Fruit fly (Drosophila melanogaster) whole organism, embryonic: ENCODE measurements around the gene srp.

Experiments used
- Antp ChIP-seq: fragments of 200-800 bp; sonication (Bioruptor generic); optimal IDR thresholded peaks from 3 replicates; lab custom pipeline; 2016; ENCODE audit warnings: missing biosample characterization, missing genetic modification characterization
- B-H2 ChIP-seq: fragments of 200-800 bp; sonication (Bioruptor generic); optimal IDR thresholded peaks from 2 replicates; lab custom pipeline; 2018; ENCODE audit warnings: missing biosample characterization, mild to moderate bottlenecking, missing genetic modification characterization
- BEAF-32 ChIP-seq: fragments of 200-800 bp; sonication (Bioruptor generic); optimal IDR thresholded peaks from 3 replicates; lab custom pipeline; 2017; ENCODE audit warnings: missing biosample characterization, missing genetic modification characterization, mild to moderate bottlenecking, moderate library complexity, missing genetic modification reagents
- Blimp-1 ChIP-seq: fragments of 200-800 bp; sonication (Bioruptor generic); optimal IDR thresholded peaks from 3 replicates; lab custom pipeline; 2018; ENCODE audit warnings: missing biosample characterization, missing genetic modification characterization, mild to moderate bottlenecking, moderate library complexity, missing genetic modification reagents
- CG10209 ChIP-seq: fragments of 200-800 bp; sonication (Bioruptor generic); optimal IDR thresholded peaks from 3 replicates; lab custom pipeline; 2017; ENCODE audit warnings: missing biosample characterization, mild to moderate bottlenecking, missing genetic modification characterization, missing genetic modification reagents
- CG10462 ChIP-seq: fragments of 200-800 bp; sonication (Bioruptor generic); optimal IDR thresholded peaks from 2 replicates; lab custom pipeline; 2016; ENCODE audit warnings: missing biosample characterization, missing genetic modification characterization
- CG10979 ChIP-seq: fragments of 200-800 bp; sonication (Bioruptor generic); optimal IDR thresholded peaks from 2 replicates; lab custom pipeline; 2018; ENCODE audit warnings: missing biosample characterization, mild to moderate bottlenecking, missing genetic modification characterization, moderate library complexity
- CG11723 ChIP-seq: fragments of 200-800 bp; sonication (Bioruptor generic); optimal IDR thresholded peaks from 2 replicates; lab custom pipeline; 2017; ENCODE audit warnings: missing biosample characterization, mild to moderate bottlenecking, missing genetic modification characterization
- CG18476 ChIP-seq: fragments of 200-800 bp; sonication (Bioruptor generic); optimal IDR thresholded peaks from 2 replicates; lab custom pipeline; 2016; ENCODE audit warnings: missing biosample characterization, mild to moderate bottlenecking, missing genetic modification characterization
- CG18764 ChIP-seq: fragments of 200-800 bp; sonication (Bioruptor generic); optimal IDR thresholded peaks from 3 replicates; lab custom pipeline; 2016; ENCODE audit warnings: missing biosample characterization, missing genetic modification characterization
- CG30403 ChIP-seq: fragments of 200-800 bp; sonication (Bioruptor generic); optimal IDR thresholded peaks from 3 replicates; lab custom pipeline; 2016; ENCODE audit warnings: missing biosample characterization, missing genetic modification characterization
- CG31388 ChIP-seq: fragments of 200-800 bp; sonication (Bioruptor generic); optimal IDR thresholded peaks from 2 replicates; lab custom pipeline; 2016; ENCODE audit warnings: missing biosample characterization, missing genetic modification characterization
- CG3407 ChIP-seq: fragments of 200-800 bp; sonication (Bioruptor generic); optimal IDR thresholded peaks from 2 replicates; lab custom pipeline; 2018; ENCODE audit warnings: missing biosample characterization, mild to moderate bottlenecking, missing genetic modification characterization
- CG4328 ChIP-seq: fragments of 200-800 bp; sonication (Bioruptor generic); optimal IDR thresholded peaks from 3 replicates; lab custom pipeline; 2017; ENCODE audit warnings: missing biosample characterization, missing genetic modification reagents, missing genetic modification characterization
- CG7786 ChIP-seq: fragments of 200-800 bp; sonication (Bioruptor generic); optimal IDR thresholded peaks from 2 replicates; lab custom pipeline; 2016; ENCODE audit warnings: missing biosample characterization, missing genetic modification characterization
- CG7928 ChIP-seq: fragments of 200-800 bp; sonication (Bioruptor generic); optimal IDR thresholded peaks from 2 replicates; lab custom pipeline; 2017; ENCODE audit warnings: missing biosample characterization, mild to moderate bottlenecking, missing genetic modification characterization
- CG8290 ChIP-seq, 3 experiments: fragments of 200-800 bp; sonication (Bioruptor generic); optimal IDR thresholded peaks; 2 replicates each; lab custom pipeline; 2016 to 2019; ENCODE audit warnings: missing biosample characterization in 3 of 3, missing genetic modification characterization in 3 of 3, mild to moderate bottlenecking in 2 of 3, moderate library complexity in 1 of 3
- CG9609 ChIP-seq: fragments of 200-800 bp; sonication (Bioruptor generic); optimal IDR thresholded peaks from 3 replicates; lab custom pipeline; 2016; ENCODE audit warnings: missing biosample characterization, missing genetic modification characterization
- CG9727 ChIP-seq: fragments of 200-800 bp; sonication (Bioruptor generic); optimal IDR thresholded peaks from 3 replicates; lab custom pipeline; 2017; ENCODE audit warnings: missing biosample characterization, mild to moderate bottlenecking, missing genetic modification characterization
- CG9797 ChIP-seq: fragments of 200-800 bp; sonication (Bioruptor generic); optimal IDR thresholded peaks from 3 replicates; lab custom pipeline; 2018; ENCODE audit warnings: missing biosample characterization, mild to moderate bottlenecking, missing genetic modification characterization
- D19A ChIP-seq: fragments of 200-800 bp; optimal IDR thresholded peaks from 3 replicates; lab custom pipeline; 2019; ENCODE audit warnings: missing biosample characterization, mild to moderate bottlenecking, missing genetic modification characterization, moderate library complexity
- Doc2 ChIP-seq: fragments of 200-800 bp; sonication (Bioruptor generic); IDR thresholded peaks from 2 replicates; pipeline ENCODE4 v1.3.6; 2022; ENCODE audit warnings: missing biosample characterization, missing genetic modification characterization
- E2f2 ChIP-seq: fragments of 200-800 bp; sonication (Bioruptor generic); IDR thresholded peaks from 2 replicates; pipeline ENCODE4 v1.3.6; 2022; ENCODE audit warnings: missing biosample characterization, missing genetic modification characterization
- Eip74EF ChIP-seq, 2 experiments: fragments of 200-800 bp in 1 of 2; fragments of >200 bp in 1 of 2; sonication (Bioruptor generic) in 1 of 2; optimal IDR thresholded peaks; 2 replicates each; lab custom pipeline; 2017 to 2019; ENCODE audit warnings: missing biosample characterization in 2 of 2, missing genetic modification characterization in 2 of 2, mild to moderate bottlenecking in 1 of 2, moderate library complexity in 1 of 2
- Fer1 ChIP-seq: fragments of 200-800 bp; sonication (Bioruptor generic); optimal IDR thresholded peaks from 2 replicates; lab custom pipeline; 2017; ENCODE audit warnings: missing biosample characterization, mild to moderate bottlenecking, missing genetic modification characterization
- Gug ChIP-seq: fragments of 200-800 bp; sonication (Bioruptor generic); IDR thresholded peaks from 4 replicates; pipeline ENCODE4 v1.3.6; 2022; ENCODE audit warnings: missing biosample characterization, missing genetic modification characterization
- H2.0 ChIP-seq: fragments of 200-800 bp; sonication (Bioruptor generic); IDR thresholded peaks from 2 replicates; pipeline ENCODE4 v1.3.6; 2022; ENCODE audit warnings: missing biosample characterization, missing genetic modification characterization
- HHEX ChIP-seq: fragments of 200-800 bp; sonication (Bioruptor generic); optimal IDR thresholded peaks from 3 replicates; lab custom pipeline; 2017; ENCODE audit warnings: missing biosample characterization, mild to moderate bottlenecking, missing genetic modification characterization, missing genetic modification reagents
- Hr3 ChIP-seq: fragments of 200-800 bp; sonication (Bioruptor generic); optimal IDR thresholded peaks from 3 replicates; lab custom pipeline; 2016; ENCODE audit warnings: missing biosample characterization, missing genetic modification characterization
- Hr78 ChIP-seq, 2 experiments: fragments of 200-800 bp in 1 of 2; fragments of >200 bp in 1 of 2; sonication (Bioruptor generic) in 1 of 2; optimal IDR thresholded peaks; 2 replicates each; lab custom pipeline; 2017 to 2019; ENCODE audit warnings: missing biosample characterization in 2 of 2, missing genetic modification characterization in 2 of 2, mild to moderate bottlenecking in 1 of 2, moderate library complexity in 1 of 2
- Nf-YA ChIP-seq: fragments of 200-800 bp; sonication (Bioruptor generic); IDR thresholded peaks from 2 replicates; pipeline ENCODE4 v1.3.6; 2022; ENCODE audit warnings: missing biosample characterization, missing genetic modification characterization
- Rx ChIP-seq: fragments of 200-800 bp; sonication (Bioruptor generic); IDR thresholded peaks from 2 replicates; pipeline ENCODE4 v1.3.6; 2022; ENCODE audit warnings: missing biosample characterization, missing genetic modification characterization
- Usf ChIP-seq: fragments of 200-800 bp; sonication (Bioruptor generic); optimal IDR thresholded peaks from 2 replicates; lab custom pipeline; 2017; ENCODE audit warnings: missing genotype, missing biosample characterization, missing genetic modification characterization
- az2 ChIP-seq: fragments of 200-800 bp; sonication (Bioruptor generic); optimal IDR thresholded peaks from 3 replicates; lab custom pipeline; 2016; ENCODE audit warnings: missing biosample characterization, missing genetic modification characterization
- cato ChIP-seq: fragments of 200-800 bp; sonication (Bioruptor generic); optimal IDR thresholded peaks from 2 replicates; lab custom pipeline; 2016; ENCODE audit warnings: missing biosample characterization, missing genetic modification characterization, borderline replicate concordance
- chif ChIP-seq, 2 experiments: fragments of 200-800 bp; sonication (Bioruptor generic); optimal IDR thresholded peaks; 3 replicates each; lab custom pipeline; 2016; ENCODE audit warnings: missing biosample characterization in 2 of 2, missing genetic modification characterization in 2 of 2
- dpn ChIP-seq, 2 experiments: fragments of 200-800 bp; sonication (Bioruptor generic); optimal IDR thresholded peaks; 3 replicates each; lab custom pipeline; 2016; ENCODE audit warnings: missing biosample characterization in 2 of 2, missing genetic modification characterization in 2 of 2
- ems ChIP-seq: fragments of 200-800 bp; sonication (Bioruptor generic); optimal IDR thresholded peaks from 3 replicates; lab custom pipeline; 2016; ENCODE audit warnings: missing biosample characterization, missing genetic modification characterization
- fru ChIP-seq: fragments of >200 bp; optimal IDR thresholded peaks from 2 replicates; lab custom pipeline; 2017
- fu2 ChIP-seq: fragments of 200-800 bp; sonication (Bioruptor generic); optimal IDR thresholded peaks from 2 replicates; lab custom pipeline; 2016; ENCODE audit warnings: missing biosample characterization, missing genetic modification characterization
- grau ChIP-seq: fragments of 200-800 bp; optimal IDR thresholded peaks from 3 replicates; lab custom pipeline; 2019; ENCODE audit warnings: missing biosample characterization, mild to moderate bottlenecking, missing genetic modification characterization, moderate library complexity
- grn ChIP-seq: fragments of 200-800 bp; sonication (Bioruptor generic); optimal IDR thresholded peaks from 3 replicates; lab custom pipeline; 2017; ENCODE audit warnings: missing biosample characterization, missing genetic modification characterization
- gro ChIP-seq: fragments of 200-800 bp; sonication (Bioruptor generic); optimal IDR thresholded peaks from 2 replicates; lab custom pipeline; 2016; ENCODE audit warnings: missing biosample characterization, missing genetic modification characterization
- gsb ChIP-seq: fragments of 200-800 bp; sonication (Bioruptor generic); IDR thresholded peaks from 2 replicates; pipeline ENCODE4 v1.3.6; 2022; ENCODE audit warnings: missing biosample characterization, missing genetic modification characterization
- maf-S ChIP-seq: fragments of 200-800 bp; sonication (Bioruptor generic); optimal IDR thresholded peaks from 2 replicates; lab custom pipeline; 2016; ENCODE audit warnings: missing biosample characterization, missing genetic modification characterization
- mirr ChIP-seq: fragments of 200-800 bp; sonication (Bioruptor generic); optimal IDR thresholded peaks from 3 replicates; lab custom pipeline; 2018; ENCODE audit warnings: missing biosample characterization, mild to moderate bottlenecking, missing genetic modification characterization
- tin ChIP-seq: fragments of 200-800 bp; sonication (Bioruptor generic); optimal IDR thresholded peaks from 3 replicates; lab custom pipeline; 2016; ENCODE audit warnings: missing biosample characterization, missing genetic modification characterization
- tio ChIP-seq: fragments of 200-800 bp; sonication (Bioruptor generic); optimal IDR thresholded peaks from 2 replicates; lab custom pipeline; 2017; ENCODE audit warnings: missing biosample characterization, missing genetic modification characterization, inconsistent platforms
- usp ChIP-seq: fragments of >200 bp; optimal IDR thresholded peaks from 2 replicates; lab custom pipeline; 2017; ENCODE audit warnings: missing biosample characterization, missing genetic modification characterization
- zfh2 ChIP-seq: fragments of 200-800 bp; sonication (Bioruptor generic); optimal IDR thresholded peaks from 2 replicates; lab custom pipeline; 2016; ENCODE audit warnings: missing biosample characterization, missing genetic modification characterization

Gene srp

DNA sequence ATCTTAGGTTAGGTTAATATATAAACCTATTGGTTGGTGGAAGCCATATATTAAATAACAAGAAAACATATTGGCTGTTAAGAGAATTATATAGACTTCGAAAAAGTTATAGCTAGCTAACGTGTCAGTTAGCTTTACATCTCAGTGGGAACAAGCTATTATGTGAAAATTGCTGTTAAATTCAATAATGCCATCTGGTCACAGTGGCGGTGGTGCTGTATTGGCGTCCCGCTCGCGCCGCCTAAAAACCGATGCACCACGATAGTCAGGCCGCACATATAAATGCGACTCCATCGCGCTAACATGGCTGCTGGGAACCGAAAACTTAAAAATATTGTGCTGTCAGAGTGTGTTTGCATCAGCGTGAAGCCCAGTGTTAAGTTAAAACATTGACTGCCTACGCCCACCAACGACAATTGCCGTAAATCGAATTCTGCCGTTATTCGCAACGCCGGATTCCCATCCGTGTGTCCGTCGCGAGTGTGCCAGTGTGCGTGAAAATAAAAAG, 12.9 kb upstream of the srp start, which contains the start of gene Hel89B (continued):
- TF ChIP-seq CG10462 (GFP tag; lab: Kevin White, UChicago) (peak; percentile 33), Blimp-1 (peak; percentile 47), maf-S (GFP tag; lab: Kevin White, UChicago) (peak; percentile 43), CG30403 (GFP tag; lab: Kevin White, UChicago) (peak; percentile 79), Hr78 (GFP tag; optimal IDR thresholded peaks at IDR 0.05; lab: Kevin White, UChicago) (peak in 1 of 2 experiments; percentile 61), cato (GFP tag; lab: Kevin White, UChicago) (peak; percentile 46), CG7928 (GFP tag; lab: Kevin White, UChicago) (peak; percentile 12), CG9609 (GFP tag; lab: Kevin White, UChicago) (peak; percentile 66), tin (GFP tag; lab: Kevin White, UChicago) (peak; percentile 63), HHEX (GFP tag; lab: Kevin White, UChicago) (peak; percentile 9), fru (lab: Kevin White, UChicago) (no peak), Hr3 (GFP tag; lab: Kevin White, UChicago) (peak; percentile 73), Usf (GFP tag; lab: Kevin White, UChicago) (peak; percentile 37), Rx (GFP tag; lab: Robert Waterston, UW) (no peak), tio (GFP tag; lab: Kevin White, UChicago) (peak; percentile 68), Doc2 (GFP tag; lab: Robert Waterston, UW) (no peak), mirr (no peak), H2.0 (no peak), ems (peak; percentile 53), Antp (GFP tag; lab: Kevin White, UChicago) (peak; percentile 50), CG8290 (GFP tag; optimal IDR thresholded peaks at IDR 0.05; lab: Kevin White, UChicago) (peak; percentile 29), CG8290 (tag; optimal IDR thresholded peaks at IDR 0.05; lab: Kevin White, UChicago) (peak in 1 of 2 experiments; percentile 33), grn (no peak), CG9727 (peak; percentile 19), CG10209 (GFP tag; lab: Kevin White, UChicago) (peak; percentile 40), dpn (GFP tag; optimal IDR thresholded peaks at IDR 0.05; lab: Kevin White, UChicago) (peak; percentile 66 to 67), Fer1 (peak; percentile 26), CG3407 (GFP tag; lab: Kevin White, UChicago) (peak; percentile 2), Eip74EF (GFP tag; optimal IDR thresholded peaks at IDR 0.05; lab: Kevin White, UChicago) (no peak), chif (GFP tag; optimal IDR thresholded peaks at IDR 0.05; lab: Kevin White, UChicago) (peak; percentile 52 to 74), CG4328 (GFP tag; lab: Kevin White, UChicago) (no peak), usp (GFP tag; lab: Kevin White, UChicago) (no peak), CG18764 (GFP tag; lab: Kevin White, UChicago) (peak; percentile 51), gro (peak; percentile 51), az2 (peak; percentile 71), grau (tag; lab: Kevin White, UChicago) (peak; percentile 70), BEAF-32 (GFP tag; lab: Kevin White, UChicago) (peak; percentile 95), E2f2 (GFP tag; lab: Robert Waterston, UW) (no peak), CG7786 (GFP tag; lab: Kevin White, UChicago) (peak; percentile 65), D19A (tag; lab: Kevin White, UChicago) (no peak), fu2 (GFP tag; lab: Kevin White, UChicago) (peak; percentile 34), CG9797 (GFP tag; lab: Kevin White, UChicago) (peak; percentile 90), CG10979 (tag; lab: Kevin White, UChicago) (peak; percentile 45), CG11723 (GFP tag; lab: Kevin White, UChicago) (peak; percentile 17), CG18476 (GFP tag; lab: Kevin White, UChicago) (peak; percentile 56), CG31388 (GFP tag; lab: Kevin White, UChicago) (peak; percentile 24), Nf-YA (GFP tag; lab: Robert Waterston, UW) (no peak), B-H2 (GFP tag; lab: Kevin White, UChicago) (peak; percentile 66), gsb (GFP tag; lab: Robert Waterston, UW) (no peak), zfh2 (GFP tag; lab: Kevin White, UChicago) (peak; percentile 73), Gug (GFP tag; lab: Robert Waterston, UW) (0 out of 4 replicates have a peak, but pooled peaks have one; percentile 13)
